Worm (Caenorhabditis elegans) whole organism, late embryonic: ENCODE measurements around the gene ZC449.4.
"Not testable (repeated sequence)": the region's sequence is repeated elsewhere in the genome, so short reads cannot be mapped to it uniquely, and the experiment has no call there.

ENCODE experiments used
- ceh-45 ChIP-seq: fragments of 200-800 bp; sonication (Bioruptor generic); IDR thresholded peaks from 2 replicates; pipeline ENCODE4 v1.3.6; 2022; ENCODE audit warnings: missing genetic modification reagents, missing genetic modification characterization, missing compliant biosample characterization
- ceh-9 ChIP-seq: sonication (generic microtip); optimal IDR thresholded peaks from 2 replicates; lab custom pipeline; 2016; ENCODE audit warnings: mild to moderate bottlenecking, missing genetic modification characterization, inconsistent platforms, missing compliant biosample characterization
- dve-1 ChIP-seq: sonication (generic microtip); optimal IDR thresholded peaks from 2 replicates; lab custom pipeline; 2017; ENCODE audit warnings: antibody characterized with exemption, mild to moderate bottlenecking, missing genetic modification characterization, missing compliant biosample characterization
- ets-4 ChIP-seq: sonication (generic microtip); optimal IDR thresholded peaks from 2 replicates; lab custom pipeline; 2016; ENCODE audit warnings: missing genetic modification characterization, missing compliant biosample characterization
- fkh-10 ChIP-seq: fragments of 150-350 bp; optimal IDR thresholded peaks from 2 replicates; lab custom pipeline; 2014; ENCODE audit warnings: missing biosample characterization, missing genetic modification reagents, missing genetic modification characterization
- fkh-6 ChIP-seq: sonication (generic microtip); optimal IDR thresholded peaks from 2 replicates; lab custom pipeline; 2016; ENCODE audit warnings: missing genetic modification characterization, missing compliant biosample characterization
- madf-2 ChIP-seq: sonication (generic microtip); optimal IDR thresholded peaks from 2 replicates; lab custom pipeline; 2017; ENCODE audit warnings: missing genetic modification characterization, missing compliant biosample characterization
- nhr-232 ChIP-seq: sonication (generic microtip); optimal IDR thresholded peaks from 2 replicates; lab custom pipeline; 2016; ENCODE audit warnings: missing genetic modification characterization, missing compliant biosample characterization
- pqm-1 ChIP-seq: sonication (generic microtip); optimal IDR thresholded peaks from 2 replicates; lab custom pipeline; 2016; ENCODE audit warnings: missing genetic modification characterization, missing compliant biosample characterization
- sdc-2 ChIP-seq: sonication (generic microtip); optimal IDR thresholded peaks from 2 replicates; lab custom pipeline; 2016; ENCODE audit warnings: missing genotype, missing genetic modification characterization, missing compliant biosample characterization
- sox-4 ChIP-seq: sonication (generic microtip); optimal IDR thresholded peaks from 2 replicates; lab custom pipeline; 2017; ENCODE audit warnings: mild to moderate bottlenecking, missing genetic modification characterization, inconsistent platforms, missing compliant biosample characterization
- unc-55 ChIP-seq: sonication (generic microtip); optimal IDR thresholded peaks from 2 replicates; lab custom pipeline; 2017; ENCODE audit warnings: missing biosample characterization, missing genetic modification reagents, missing genetic modification characterization

DNA sequence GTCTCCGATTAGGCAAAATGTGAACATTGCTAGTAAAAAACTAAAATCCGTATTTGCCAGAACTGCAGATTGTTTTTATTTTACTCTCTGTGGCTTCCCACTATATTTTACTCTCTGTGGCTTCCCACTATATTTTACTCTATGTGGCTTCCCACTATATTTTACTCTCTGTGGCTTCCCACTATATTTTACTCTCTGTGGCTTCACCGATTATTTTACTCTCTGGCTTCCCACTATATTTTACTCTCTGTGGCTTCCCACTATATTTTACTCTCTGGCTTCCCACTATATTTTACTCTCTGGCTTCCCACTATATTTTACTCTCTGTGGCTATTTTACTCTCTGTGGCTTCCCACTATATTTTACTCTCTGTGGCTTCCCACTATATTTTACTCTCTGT lies 22.4 kb upstream of the ZC449.4 start:
- TF ChIP-seq madf-2 (tag; lab: Kevin White, UChicago) (peak; percentile 95), pqm-1 (peak; percentile 87), sox-4 (tag; lab: Kevin White, UChicago) (peak; percentile 76), sdc-2 (tag; lab: Kevin White, UChicago) (peak; percentile 38), fkh-6 (tag; lab: Kevin White, UChicago) (peak; percentile 84), ets-4 (tag; lab: Kevin White, UChicago) (peak; percentile 34)
- TF ChIP-seq nhr-232 (tag; lab: Kevin White, UChicago); ceh-45 (GFP tag; lab: Robert Waterston, UW); fkh-10 (GFP tag; lab: Kevin White, UChicago); dve-1 (tag; lab: Kevin White, UChicago); unc-55 (GFP tag; lab: Kevin White, UChicago); ceh-9 (tag; lab: Kevin White, UChicago): not testable (repeated sequence)
